Worm (Caenorhabditis elegans): ENCODE measurements around the gene Y66D12A.1.

The Y66D12A.1 gene

DNA sequence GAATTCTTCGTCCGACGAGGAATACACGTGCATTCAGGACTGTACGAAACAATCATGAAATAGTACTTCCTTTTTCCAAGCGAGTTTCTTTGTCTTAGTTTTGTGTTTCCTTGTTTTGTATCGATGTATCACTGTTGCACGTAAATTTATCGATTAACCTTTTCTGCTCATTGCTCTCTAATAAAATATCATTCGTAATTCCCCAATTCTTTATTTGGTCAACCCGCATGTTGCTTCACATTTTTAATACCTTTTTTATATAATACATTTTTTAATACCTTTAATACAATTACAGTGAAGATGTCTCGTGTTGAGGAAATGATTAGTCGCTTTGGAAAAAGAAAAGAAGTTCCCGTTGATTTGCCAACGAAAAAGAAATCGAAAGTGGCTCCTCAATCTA is at the start of gene Y66D12A.1:
Y66D12A.1 (plus strand) TSS at position 301 of the 400 bp plus-strand sequence.
- no peak for TF ChIP-seq tbx-7 (tag; optimal IDR thresholded peaks at IDR 0.05)
- TF ChIP-seq lim-6 (tag; optimal IDR thresholded peaks at IDR 0.05), result no peak
- TF ChIP-seq unc-86 (tag; optimal IDR thresholded peaks at IDR 0.05), result no peak
- no peak for TF ChIP-seq rnt-1 (tag; optimal IDR thresholded peaks at IDR 0.05)
- TF ChIP-seq fkh-6 (tag; optimal IDR thresholded peaks at IDR 0.05), result no peak
- no peak for TF ChIP-seq lin-11 (tag; optimal IDR thresholded peaks at IDR 0.05)
- TF ChIP-seq ceh-30 (tag; optimal IDR thresholded peaks at IDR 0.05), result no peak
- no peak for TF ChIP-seq pros-1 (tag; optimal IDR thresholded peaks at IDR 0.05)
- no peak for TF ChIP-seq gmeb-2 (tag; optimal IDR thresholded peaks at IDR 0.05)
- no peak for TF ChIP-seq pat-9 (tag; optimal IDR thresholded peaks at IDR 0.05)
- no peak for TF ChIP-seq ceh-9 (tag; optimal IDR thresholded peaks at IDR 0.05)
- TF ChIP-seq dve-1 (tag; optimal IDR thresholded peaks at IDR 0.05), result no peak
- TF ChIP-seq ceh-24 (tag; optimal IDR thresholded peaks at IDR 0.05), result no peak
- no peak for TF ChIP-seq C08G9.2 (tag; optimal IDR thresholded peaks at IDR 0.05)

DNA sequence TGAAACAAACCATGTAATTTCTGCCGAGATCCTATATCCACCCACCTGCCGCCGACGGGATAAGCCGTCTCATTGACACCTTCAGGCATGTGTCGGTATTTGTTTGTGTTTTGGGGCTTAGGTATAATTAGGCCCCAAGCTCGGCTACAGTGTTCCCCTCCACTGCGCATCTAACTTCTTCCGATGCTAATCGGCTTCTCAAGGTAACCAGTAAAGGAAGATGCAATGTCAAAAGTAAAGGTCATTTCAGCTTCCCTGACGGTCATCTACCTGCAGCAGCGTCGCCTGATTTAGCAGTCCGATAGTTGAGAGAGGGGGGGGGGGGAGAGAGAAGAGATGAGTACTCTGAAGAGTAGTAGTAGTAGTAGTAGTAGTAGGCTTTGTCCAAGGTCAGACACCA is 49.7 kb upstream of the Y66D12A.1 start:
- TF ChIP-seq hlh-13 (GFP tag; optimal IDR thresholded peaks at IDR 0.05), result no peak
- no peak for TF ChIP-seq elt-2 (tag; optimal IDR thresholded peaks at IDR 0.05)
- TF ChIP-seq ttx-3 (tag; optimal IDR thresholded peaks at IDR 0.05), result no peak
- no peak for TF ChIP-seq sox-2 (GFP tag; IDR thresholded peaks at IDR 0.05)
- TF ChIP-seq hlh-15 (tag; optimal IDR thresholded peaks at IDR 0.05), result no peak
- no peak for TF ChIP-seq lin-11 (tag; optimal IDR thresholded peaks at IDR 0.05)
- TF ChIP-seq ceh-9 (tag; optimal IDR thresholded peaks at IDR 0.05), result no peak
- no peak for TF ChIP-seq ceh-45 (GFP tag; IDR thresholded peaks at IDR 0.05)
- TF ChIP-seq C08G9.2 (tag; optimal IDR thresholded peaks at IDR 0.05), result no peak
- no peak for TF ChIP-seq ceh-24 (tag; optimal IDR thresholded peaks at IDR 0.05)

DNA sequence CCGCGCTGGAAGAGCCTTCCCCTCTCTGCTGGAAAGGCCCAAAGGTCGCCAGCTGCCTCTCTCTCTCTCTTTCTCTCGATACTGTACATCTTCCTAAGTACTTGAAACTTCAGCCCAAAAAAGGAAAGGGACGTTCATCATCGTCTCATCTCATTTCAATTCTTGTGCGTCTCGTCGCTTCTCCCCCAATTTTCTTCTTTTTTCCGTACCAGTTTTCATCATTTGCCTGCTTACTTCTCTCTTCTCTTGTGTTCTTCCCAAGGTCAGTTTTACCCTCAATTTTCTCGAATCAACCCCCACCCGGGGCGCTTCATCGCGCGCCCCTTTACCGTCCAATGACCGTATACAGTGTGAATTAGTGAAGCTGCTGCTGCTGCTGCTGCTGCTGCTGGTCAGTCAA is 48.3 kb upstream of the Y66D12A.1 start:
- no peak for TF ChIP-seq che-1 (tag; optimal IDR thresholded peaks at IDR 0.05)
- TF ChIP-seq tbx-7 (tag; optimal IDR thresholded peaks at IDR 0.05), result no peak
- no peak for TF ChIP-seq ttx-3 (tag; optimal IDR thresholded peaks at IDR 0.05)

DNA sequence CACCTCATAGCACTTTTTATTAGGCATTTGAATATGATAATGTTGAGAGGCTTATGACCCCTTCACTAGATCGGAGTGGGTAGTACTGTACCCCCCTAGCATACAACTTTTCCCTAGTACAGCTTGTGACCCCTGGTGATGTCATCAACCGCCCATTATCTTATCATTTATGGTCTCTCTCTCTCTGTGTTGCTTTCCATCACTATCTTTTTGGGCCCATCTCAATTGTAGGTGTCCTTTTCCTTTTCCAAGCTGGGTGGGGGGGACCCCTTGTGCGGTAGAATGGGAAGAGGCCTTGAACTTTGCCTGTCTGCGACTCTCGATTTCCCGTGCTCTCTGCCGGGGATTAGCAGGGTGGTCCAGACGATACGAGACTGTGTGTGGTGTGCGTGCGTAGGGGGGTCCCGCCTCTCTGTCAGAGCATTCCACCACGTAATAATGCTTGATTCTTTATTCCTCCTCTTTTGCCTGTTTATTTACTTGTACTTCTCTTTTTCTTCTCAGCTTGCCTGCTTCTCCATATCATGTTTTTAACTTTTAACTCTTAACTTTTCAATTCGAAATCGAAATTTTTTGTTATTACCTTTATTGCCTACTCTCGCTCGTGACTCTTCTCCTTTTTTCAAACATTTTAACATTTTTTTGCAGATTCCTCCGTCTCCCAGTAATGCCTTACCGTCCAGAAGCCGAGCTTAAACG is 47.3 kb upstream of the Y66D12A.1 start, which contains the start of gene ztf-29:
ztf-29 (plus strand) TSS at position 649 of the 699 bp plus-strand sequence.
- TF ChIP-seq sox-4 (tag; optimal IDR thresholded peaks at IDR 0.05), result no peak
- TF ChIP-seq elt-2 (tag; optimal IDR thresholded peaks at IDR 0.05), result peak; percentile 75
- no peak for TF ChIP-seq C38D4.7 (GFP tag; optimal IDR thresholded peaks at IDR 0.05)
- peak; percentile 22 for TF ChIP-seq ceh-6 (GFP tag; optimal IDR thresholded peaks at IDR 0.05)
- no peak for TF ChIP-seq lim-6 (tag; optimal IDR thresholded peaks at IDR 0.05)
- no peak for TF ChIP-seq ahr-1 (tag; optimal IDR thresholded peaks at IDR 0.05)
- TF ChIP-seq ceh-34 (tag; optimal IDR thresholded peaks at IDR 0.05), result no peak
- TF ChIP-seq ceh-2 (tag; optimal IDR thresholded peaks at IDR 0.05), result no peak
- TF ChIP-seq ref-2 (tag; optimal IDR thresholded peaks at IDR 0.05), result no peak
- no peak for TF ChIP-seq unc-3 (GFP tag; conservative IDR thresholded peaks at IDR 0.05)
- TF ChIP-seq unc-3 (tag; optimal IDR thresholded peaks at IDR 0.05), result no peak
- no peak for TF ChIP-seq ceh-9 (tag; optimal IDR thresholded peaks at IDR 0.05)

DNA sequence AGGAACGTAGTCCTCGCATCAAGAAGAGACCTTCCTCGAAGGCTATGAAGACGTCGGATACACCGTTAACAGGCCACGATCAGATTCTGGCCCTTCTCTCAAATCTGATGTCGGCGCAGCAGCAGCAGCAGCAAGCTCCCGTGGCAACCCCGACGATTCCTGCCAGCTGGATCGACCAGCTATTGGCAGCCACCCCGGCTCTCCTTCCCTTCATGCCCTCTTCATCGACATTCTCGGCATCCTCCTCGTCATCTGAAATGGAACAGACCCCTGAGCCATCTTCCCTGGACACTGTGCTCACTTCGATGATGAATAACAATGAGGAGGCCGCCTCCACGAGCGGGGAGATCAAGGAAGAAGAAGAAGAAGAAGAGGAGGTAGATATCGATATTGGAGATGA is 46.4 kb upstream of the Y66D12A.1 start:
- TF ChIP-seq ref-2 (tag; optimal IDR thresholded peaks at IDR 0.05) (no peak), npax-4 (tag; optimal IDR thresholded peaks at IDR 0.05) (no peak), elt-4 (tag; optimal IDR thresholded peaks at IDR 0.05) (peak; percentile 86)
